Fruit fly (Drosophila melanogaster) S2 (cell line): ENCODE results near the gene CG10063.

Experiments
- CG8478 ChIP-seq: fragments of >200 bp; optimal IDR thresholded peaks from 2 replicates; lab custom pipeline; 2018
- CTCF ChIP-seq, 2 experiments: fragments of >200 bp; optimal IDR thresholded peaks; 2 replicates each; lab custom pipeline; 2018

- TF ChIP-seq CG8478 (lab: Kevin White, UChicago) (no peak), CTCF (optimal IDR thresholded peaks at IDR 0.05; lab: Kevin White, UChicago) (no peak)
Measured at dm6 chr3L:6988942-6989569, 16.8 kb upstream of the CG10063 start.
